Worm (Caenorhabditis elegans): Measurements from ENCODE around the gene T05C12.11.

The T05C12.11 gene

DNA sequence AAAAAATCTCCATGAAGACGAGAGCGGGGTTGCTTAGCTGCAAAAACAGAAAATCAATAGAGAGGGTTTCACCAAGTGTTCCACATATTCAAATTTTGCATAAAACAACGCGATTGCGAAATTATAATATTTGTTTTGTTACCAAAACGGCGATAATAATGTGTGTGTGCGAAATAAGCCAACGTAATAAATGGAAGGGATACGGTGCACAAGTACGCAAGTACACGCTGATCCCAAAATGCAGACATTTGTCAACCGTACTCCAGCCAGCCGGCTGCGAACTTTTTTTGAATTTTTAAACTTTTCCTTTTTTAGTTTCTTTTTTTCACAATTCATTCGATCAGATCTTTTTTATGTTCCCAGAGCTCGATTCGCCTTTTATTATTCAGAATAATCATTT lies 45.4 kb downstream of the T05C12.11 start, which contains the start of gene ire-1 (continued):
- TF ChIP-seq xnd-1 (tag; optimal IDR thresholded peaks at IDR 0.05): no peak
- TF ChIP-seq mxl-1 (tag; optimal IDR thresholded peaks at IDR 0.05): no peak
- no peak for TF ChIP-seq athp-1 (tag; optimal IDR thresholded peaks at IDR 0.05)
- no peak for TF ChIP-seq rpc-1 (optimal IDR thresholded peaks at IDR 0.05)
- TF ChIP-seq rpc-1 (tag; optimal IDR thresholded peaks at IDR 0.05): no peak
- TF ChIP-seq ceh-79 (tag; optimal IDR thresholded peaks at IDR 0.05): no peak
- peak; percentile 12; the same call in 1 of the 2 replicates for TF ChIP-seq D2030.7 (GFP tag; IDR thresholded peaks at IDR 0.05)
- TF ChIP-seq tlf-1 (GFP tag; optimal IDR thresholded peaks at IDR 0.05): no peak
- no peak for TF ChIP-seq ztf-28 (GFP tag; IDR thresholded peaks at IDR 0.05)
- TF ChIP-seq sdz-38 (tag; optimal IDR thresholded peaks at IDR 0.05): no peak
- no peak for TF ChIP-seq ceh-91 (GFP tag; IDR thresholded peaks at IDR 0.05)
- TF ChIP-seq cebp-1 (GFP tag; IDR thresholded peaks at IDR 0.05): peak; percentile 82
- peak; percentile 92 for TF ChIP-seq cebp-1 (tag; optimal IDR thresholded peaks at IDR 0.05)
- TF ChIP-seq lin-40 (tag; optimal IDR thresholded peaks at IDR 0.05): no peak
- no peak for TF ChIP-seq F10E7.11 (tag; optimal IDR thresholded peaks at IDR 0.05)
- TF ChIP-seq F57C9.4 (tag; optimal IDR thresholded peaks at IDR 0.05): no peak
- TF ChIP-seq akir-1 (GFP tag; optimal IDR thresholded peaks at IDR 0.05): no peak
- no peak for TF ChIP-seq snpc-1.1 (tag; optimal IDR thresholded peaks at IDR 0.05; ENCODE audit: insufficient read depth)
- TF ChIP-seq hrde-1 (tag; optimal IDR thresholded peaks at IDR 0.05; ENCODE audit: borderline replicate concordance): no peak
- no peak for TF ChIP-seq egl-18 (GFP tag; IDR thresholded peaks at IDR 0.05)
- no peak for TF ChIP-seq Y79H2A.3 (GFP tag; conservative IDR thresholded peaks at IDR 0.05)
- no peak for TF ChIP-seq T07F8.4 (tag; optimal IDR thresholded peaks at IDR 0.05)
- no peak for TF ChIP-seq rec-8 (tag; optimal IDR thresholded peaks at IDR 0.05)
- no peak for TF ChIP-seq nfya-2 (GFP tag; IDR thresholded peaks at IDR 0.05)
- TF ChIP-seq ztf-3 (GFP tag; optimal IDR thresholded peaks at IDR 0.05): no peak
- TF ChIP-seq ztf-22 (GFP tag; optimal IDR thresholded peaks at IDR 0.05): no peak
- TF ChIP-seq ceh-40 (GFP tag; IDR thresholded peaks at IDR 0.05): no peak
- no peak for TF ChIP-seq gei-17 (GFP tag; optimal IDR thresholded peaks at IDR 0.05)
- no peak for TF ChIP-seq ekl-4 (GFP tag; IDR thresholded peaks at IDR 0.05)
- no peak for TF ChIP-seq snpc-4 (GFP tag; optimal IDR thresholded peaks at IDR 0.05)
- peak in 1 of 4 experiments; percentile 55 for TF ChIP-seq snpc-4 (tag; optimal IDR thresholded peaks at IDR 0.05)
- peak; percentile 31; the same call in 1 of the 2 replicates for TF ChIP-seq B0019.2 (GFP tag; conservative IDR thresholded peaks at IDR 0.05)
- no peak for TF ChIP-seq madf-8 (GFP tag; conservative IDR thresholded peaks at IDR 0.05)
- no peak for TF ChIP-seq snpc-1.3 (tag; optimal IDR thresholded peaks at IDR 0.05; ENCODE audit: insufficient read depth)
